Fruit fly (Drosophila melanogaster) whole organism, embryonic: Measurements from ENCODE around the gene Tlk.

Source experiments
- BtbVII ChIP-seq: fragments of 200-800 bp; sonication (Bioruptor generic); optimal IDR thresholded peaks from 3 replicates; lab custom pipeline; 2017; ENCODE audit warnings: missing biosample characterization, mild to moderate bottlenecking, missing genetic modification characterization
- CG31441 ChIP-seq: fragments of 200-800 bp; sonication (Bioruptor generic); IDR thresholded peaks from 2 replicates; pipeline ENCODE4 v1.3.6; 2022; ENCODE audit warnings: missing biosample characterization, missing genetic modification characterization
- CG3838 ChIP-seq: fragments of 200-800 bp; sonication (Bioruptor generic); optimal IDR thresholded peaks from 3 replicates; lab custom pipeline; 2016; ENCODE audit warnings: missing biosample characterization, missing genetic modification characterization
- CG4820 ChIP-seq: fragments of 200-800 bp; sonication (Bioruptor generic); optimal IDR thresholded peaks from 3 replicates; lab custom pipeline; 2016; ENCODE audit warnings: missing biosample characterization, missing genetic modification characterization
- CG9609 ChIP-seq: fragments of 200-800 bp; sonication (Bioruptor generic); optimal IDR thresholded peaks from 3 replicates; lab custom pipeline; 2016; ENCODE audit warnings: missing biosample characterization, missing genetic modification characterization
- Lhr ChIP-seq: fragments of 200-800 bp; sonication (Bioruptor generic); optimal IDR thresholded peaks from 3 replicates; lab custom pipeline; 2017; ENCODE audit warnings: mild to moderate bottlenecking, missing biosample characterization, missing genetic modification reagents, missing genetic modification characterization
- Oli ChIP-seq: fragments of 200-800 bp; sonication (Bioruptor generic); optimal IDR thresholded peaks from 2 replicates; lab custom pipeline; 2018; ENCODE audit warnings: missing biosample characterization, mild to moderate bottlenecking, missing genetic modification characterization, moderate library complexity
- chif ChIP-seq, 2 experiments: fragments of 200-800 bp; sonication (Bioruptor generic); optimal IDR thresholded peaks; 3 replicates each; lab custom pipeline; 2016; ENCODE audit warnings: missing biosample characterization in 2 of 2, missing genetic modification characterization in 2 of 2
- ewg ChIP-seq: fragments of 200-800 bp; sonication (Bioruptor generic); optimal IDR thresholded peaks from 3 replicates; lab custom pipeline; 2017; ENCODE audit warnings: mild to moderate bottlenecking, missing biosample characterization, missing genetic modification reagents, missing genetic modification characterization
- fd96Cb ChIP-seq: fragments of 200-800 bp; sonication (Bioruptor generic); optimal IDR thresholded peaks from 2 replicates; lab custom pipeline; 2018; ENCODE audit warnings: missing biosample characterization, mild to moderate bottlenecking, missing genetic modification characterization, moderate library complexity

dm6 chrX:3704204-3704660, 15.6 kb upstream of the Tlk start:
- no peak for TF ChIP-seq fd96Cb (tag; lab: Kevin White, UChicago)
- TF ChIP-seq CG31441 (GFP tag; lab: Robert Waterston, UW), result peak; percentile 26; the same call in 1 of the 2 replicates
- no peak for TF ChIP-seq CG4820 (GFP tag; lab: Kevin White, UChicago)
- TF ChIP-seq Oli, result no peak
- TF ChIP-seq ewg, result no peak
- no peak for TF ChIP-seq Lhr
- TF ChIP-seq chif (GFP tag; optimal IDR thresholded peaks at IDR 0.05; lab: Kevin White, UChicago), result no peak
- no peak for TF ChIP-seq BtbVII (GFP tag; lab: Kevin White, UChicago)
- TF ChIP-seq CG3838 (GFP tag; lab: Kevin White, UChicago), result no peak
- TF ChIP-seq CG9609 (GFP tag; lab: Kevin White, UChicago), result no peak
